Fruit fly (Drosophila melanogaster) whole organism, wandering third instar larva: ENCODE results near the gene ttk.

Source experiments
- Dfd ChIP-seq: fragments of >200 bp; optimal IDR thresholded peaks from 2 replicates; lab custom pipeline; 2017; ENCODE audit warnings: missing biosample characterization, missing genetic modification characterization
- Hr78 ChIP-seq: fragments of >200 bp; optimal IDR thresholded peaks from 2 replicates; lab custom pipeline; 2017; ENCODE audit warnings: missing biosample characterization, missing genetic modification characterization
- pan ChIP-seq: fragments of >200 bp; optimal IDR thresholded peaks from 2 replicates; lab custom pipeline; 2017

DNA sequence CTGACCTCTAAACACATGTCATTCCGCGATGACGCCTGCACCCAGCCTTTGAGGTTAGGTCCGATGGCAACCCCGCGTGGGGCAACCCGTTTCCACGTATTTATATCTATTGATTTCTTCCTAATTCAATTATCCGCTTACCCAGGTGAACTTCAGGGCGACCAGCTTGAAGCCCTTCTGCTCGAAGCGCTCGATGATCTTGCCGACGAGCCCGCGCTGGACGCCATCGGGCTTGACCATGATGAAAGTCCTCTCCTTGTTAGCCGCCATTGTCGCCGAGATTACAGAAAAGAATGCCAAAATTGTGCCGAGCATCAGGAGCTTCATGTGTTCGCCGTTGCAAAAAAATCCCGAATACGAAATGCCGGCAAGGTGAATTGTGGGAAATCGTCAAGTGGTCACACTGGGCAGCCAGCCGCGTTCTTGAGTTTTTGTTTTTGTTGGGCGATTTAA is 32.0 kb downstream of the ttk start, which contains the start of gene awd:
- TF ChIP-seq Hr78 (no peak), pan (lab: Kevin White, UChicago) (no peak), Dfd (GFP tag; lab: Kevin White, UChicago) (no peak)
